Fruit fly (Drosophila melanogaster): Measurements from ENCODE around the gene CG10841.

DNA sequence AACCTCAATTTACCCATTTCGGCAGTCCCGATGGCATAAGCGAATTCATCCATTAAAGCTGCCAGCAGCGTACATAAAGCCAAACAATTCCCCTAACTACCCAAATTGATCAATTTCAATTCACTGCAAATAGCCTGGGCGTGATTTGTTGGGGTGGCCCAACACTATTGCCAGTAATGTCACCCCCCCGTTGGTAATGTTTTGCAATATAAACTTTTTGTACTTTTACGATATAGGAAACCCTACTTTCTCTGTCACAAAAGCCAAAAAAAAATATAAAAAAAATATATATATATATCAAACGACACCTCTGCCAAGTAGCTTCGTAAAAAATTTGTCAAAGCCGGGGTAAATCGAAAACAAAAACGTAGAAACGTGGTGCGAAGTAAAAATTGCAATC lies 44.0 kb upstream of the CG10841 start, which contains the start of gene CG14370:
- no peak for TF ChIP-seq CG7045 (GFP tag; optimal IDR thresholded peaks at IDR 0.05)
- TF ChIP-seq CG5204 (GFP tag; optimal IDR thresholded peaks at IDR 0.05) = no peak
- TF ChIP-seq CG33017 (tag; optimal IDR thresholded peaks at IDR 0.05) = no peak
- no peak for TF ChIP-seq CG7101 (tag; optimal IDR thresholded peaks at IDR 0.05)
- no peak for TF ChIP-seq bab1 (GFP tag; optimal IDR thresholded peaks at IDR 0.05)
- no peak for TF ChIP-seq tj (GFP tag; optimal IDR thresholded peaks at IDR 0.05)
- no peak for TF ChIP-seq Mnt (GFP tag; optimal IDR thresholded peaks at IDR 0.05)
